Worm (Caenorhabditis elegans) whole organism, L1 larva: ENCODE results near the gene ugt-5.

ENCODE experiments used
- aha-1 ChIP-seq: fragments of 150-350 bp; optimal IDR thresholded peaks from 2 replicates; lab custom pipeline; 2014; ENCODE audit warnings: missing biosample characterization, missing genetic modification characterization
- aly-2 ChIP-seq: fragments of 150-350 bp; optimal IDR thresholded peaks from 2 replicates; lab custom pipeline; 2014; ENCODE audit warnings: missing biosample characterization, missing genetic modification characterization
- efl-3 ChIP-seq: fragments of 200-800 bp; sonication (Bioruptor generic); optimal IDR thresholded peaks from 2 replicates; lab custom pipeline; 2018; ENCODE audit warnings: mild to moderate bottlenecking, missing genetic modification characterization, missing compliant biosample characterization
- mdl-1 ChIP-seq, 2 experiments: fragments of 150-350 bp; optimal IDR thresholded peaks; 2 replicates each; lab custom pipeline; 2014 to 2017; ENCODE audit warnings: missing biosample characterization in 2 of 2, missing genetic modification characterization in 2 of 2, inconsistent platforms in 1 of 2
- nhr-11 ChIP-seq: fragments of 150-350 bp; optimal IDR thresholded peaks from 2 replicates; lab custom pipeline; 2014; ENCODE audit warnings: missing biosample characterization, missing genetic modification characterization
- nhr-12 ChIP-seq: sonication (generic microtip); optimal IDR thresholded peaks from 2 replicates; lab custom pipeline; 2017; ENCODE audit warnings: missing biosample characterization, missing genetic modification characterization
- sox-4 ChIP-seq: sonication (generic microtip); optimal IDR thresholded peaks from 2 replicates; lab custom pipeline; 2016; ENCODE audit warnings: missing genetic modification characterization, missing compliant biosample characterization
- tbx-2 ChIP-seq: sonication (generic microtip); optimal IDR thresholded peaks from 2 replicates; lab custom pipeline; 2016; ENCODE audit warnings: missing genetic modification characterization, missing compliant biosample characterization
- unc-30 ChIP-seq: sonication (generic microtip); optimal IDR thresholded peaks from 2 replicates; lab custom pipeline; 2017; ENCODE audit warnings: missing biosample characterization, missing genetic modification characterization
- unc-62 ChIP-seq: fragments of 150-350 bp; optimal IDR thresholded peaks from 2 replicates; lab custom pipeline; 2014; ENCODE audit warnings: missing biosample characterization, missing genetic modification reagents, missing genetic modification characterization
- ztf-4 ChIP-seq: fragments of 150-350 bp; optimal IDR thresholded peaks from 2 replicates; lab custom pipeline; 2014; ENCODE audit warnings: missing biosample characterization, missing genetic modification characterization

- TF ChIP-seq nhr-11 (tag; lab: Kevin White, UChicago) = no peak
- TF ChIP-seq mdl-1 (tag; optimal IDR thresholded peaks at IDR 0.05; lab: Kevin White, UChicago) = no peak
- TF ChIP-seq aha-1 = no peak
- no peak for TF ChIP-seq ztf-4
- TF ChIP-seq unc-30 (tag; lab: Kevin White, UChicago) = no peak
- TF ChIP-seq aly-2 = no peak
- TF ChIP-seq efl-3 (GFP tag; lab: Kevin White, UChicago) = no peak
- TF ChIP-seq tbx-2 (tag; lab: Kevin White, UChicago) = no peak
- TF ChIP-seq nhr-12 (tag; lab: Kevin White, UChicago) = no peak
- no peak for TF ChIP-seq unc-62 (GFP tag; lab: Kevin White, UChicago)
- no peak for TF ChIP-seq sox-4 (tag; lab: Kevin White, UChicago)
Observed at ce11 chrV:12797992-12798391, 5.2 kb upstream of the ugt-5 start, which contains the start of gene ugt-6.
